Fruit fly (Drosophila melanogaster) whole organism, embryonic: ENCODE measurements around the gene CG10943.
A peak's percentile ranks its signal among the peaks of the same experiment; 100 is the strongest.

Source experiments
- Antp ChIP-seq: fragments of 200-800 bp; sonication (Bioruptor generic); optimal IDR thresholded peaks from 3 replicates; lab custom pipeline; 2016; ENCODE audit warnings: missing biosample characterization, missing genetic modification characterization
- BtbVII ChIP-seq: fragments of 200-800 bp; sonication (Bioruptor generic); optimal IDR thresholded peaks from 3 replicates; lab custom pipeline; 2017; ENCODE audit warnings: missing biosample characterization, mild to moderate bottlenecking, missing genetic modification characterization
- CG10209 ChIP-seq: fragments of 200-800 bp; sonication (Bioruptor generic); optimal IDR thresholded peaks from 3 replicates; lab custom pipeline; 2017; ENCODE audit warnings: missing biosample characterization, mild to moderate bottlenecking, missing genetic modification characterization, missing genetic modification reagents
- CG10565 ChIP-seq: fragments of 200-800 bp; sonication (Bioruptor generic); optimal IDR thresholded peaks from 3 replicates; lab custom pipeline; 2016; ENCODE audit warnings: missing biosample characterization, mild to moderate bottlenecking, missing genetic modification characterization
- CG12155 ChIP-seq: fragments of 200-800 bp; sonication (Bioruptor generic); optimal IDR thresholded peaks from 3 replicates; lab custom pipeline; 2016; ENCODE audit warnings: missing biosample characterization, missing genetic modification characterization
- CG12219 ChIP-seq: fragments of 200-800 bp; sonication (Bioruptor generic); optimal IDR thresholded peaks from 3 replicates; lab custom pipeline; 2018; ENCODE audit warnings: missing biosample characterization, mild to moderate bottlenecking, missing genetic modification characterization
- CG1233 ChIP-seq: fragments of 200-800 bp; sonication (Bioruptor generic); optimal IDR thresholded peaks from 4 replicates; lab custom pipeline; 2018; ENCODE audit warnings: missing biosample characterization, mild to moderate bottlenecking, missing genetic modification characterization
- CG12391 ChIP-seq: fragments of 200-800 bp; sonication (Bioruptor generic); optimal IDR thresholded peaks from 3 replicates; lab custom pipeline; 2018; ENCODE audit warnings: missing biosample characterization, mild to moderate bottlenecking, missing genetic modification characterization, moderate library complexity
- CG13424 ChIP-seq: fragments of 200-800 bp; sonication (Bioruptor generic); optimal IDR thresholded peaks from 2 replicates; lab custom pipeline; 2019; ENCODE audit warnings: missing biosample characterization, mild to moderate bottlenecking, missing genetic modification characterization, moderate library complexity
- CG1603 ChIP-seq: fragments of 200-800 bp; sonication (Bioruptor generic); optimal IDR thresholded peaks from 2 replicates; lab custom pipeline; 2019; ENCODE audit warnings: missing biosample characterization, mild to moderate bottlenecking, missing genetic modification characterization, moderate library complexity
- CG17829 ChIP-seq: fragments of 200-800 bp; optimal IDR thresholded peaks from 2 replicates; lab custom pipeline; 2019; ENCODE audit warnings: missing biosample characterization, mild to moderate bottlenecking, missing genetic modification characterization, moderate library complexity
- CG18262 ChIP-seq: fragments of 200-800 bp; optimal IDR thresholded peaks from 3 replicates; lab custom pipeline; 2019; ENCODE audit warnings: missing biosample characterization, mild to moderate bottlenecking, missing genetic modification characterization, moderate library complexity
- CG2712 ChIP-seq: fragments of 200-800 bp; optimal IDR thresholded peaks from 3 replicates; lab custom pipeline; 2019; ENCODE audit warnings: missing biosample characterization, mild to moderate bottlenecking, missing genetic modification characterization, moderate library complexity
- CG31224 ChIP-seq: fragments of 200-800 bp; sonication (Bioruptor generic); IDR thresholded peaks from 2 replicates; pipeline ENCODE4 v1.3.6; 2022; ENCODE audit warnings: missing biosample characterization, missing genetic modification characterization
- CG32532 ChIP-seq: fragments of 200-800 bp; sonication (Bioruptor generic); IDR thresholded peaks from 2 replicates; pipeline ENCODE4 v1.3.6; 2022; ENCODE audit warnings: missing biosample characterization, missing genetic modification characterization
- CG34376 ChIP-seq: fragments of 200-800 bp; sonication (Bioruptor generic); optimal IDR thresholded peaks from 2 replicates; lab custom pipeline; 2018; ENCODE audit warnings: missing biosample characterization, mild to moderate bottlenecking, missing genetic modification characterization
- CG4360 ChIP-seq: fragments of 200-800 bp; sonication (Bioruptor generic); IDR thresholded peaks from 2 replicates; pipeline ENCODE4 v1.3.6; 2022; ENCODE audit warnings: missing biosample characterization, missing genetic modification characterization
- CG4617 ChIP-seq: fragments of 200-800 bp; sonication (Bioruptor generic); optimal IDR thresholded peaks from 3 replicates; lab custom pipeline; 2016; ENCODE audit warnings: missing biosample characterization, missing genetic modification characterization, borderline replicate concordance
- CG4820 ChIP-seq: fragments of 200-800 bp; sonication (Bioruptor generic); optimal IDR thresholded peaks from 3 replicates; lab custom pipeline; 2016; ENCODE audit warnings: missing biosample characterization, missing genetic modification characterization
- CG6654 ChIP-seq: fragments of 200-800 bp; sonication (Bioruptor generic); optimal IDR thresholded peaks from 2 replicates; lab custom pipeline; 2017; ENCODE audit warnings: missing biosample characterization, mild to moderate bottlenecking, missing genetic modification characterization
- CG6854 ChIP-seq: fragments of 200-800 bp; sonication (Bioruptor generic); optimal IDR thresholded peaks from 3 replicates; lab custom pipeline; 2017; ENCODE audit warnings: missing biosample characterization, mild to moderate bottlenecking, missing genetic modification characterization
- CG8388 ChIP-seq: fragments of 200-800 bp; sonication (Bioruptor generic); optimal IDR thresholded peaks from 2 replicates; lab custom pipeline; 2019; ENCODE audit warnings: missing biosample characterization, mild to moderate bottlenecking, missing genetic modification characterization, moderate library complexity
- CG9609 ChIP-seq: fragments of 200-800 bp; sonication (Bioruptor generic); optimal IDR thresholded peaks from 3 replicates; lab custom pipeline; 2016; ENCODE audit warnings: missing biosample characterization, missing genetic modification characterization
- Camta ChIP-seq: fragments of 200-800 bp; sonication (Bioruptor generic); optimal IDR thresholded peaks from 2 replicates; lab custom pipeline; 2016; ENCODE audit warnings: missing biosample characterization, missing genetic modification characterization
- CrebB ChIP-seq: fragments of 200-800 bp; sonication (Bioruptor generic); optimal IDR thresholded peaks from 3 replicates; lab custom pipeline; 2018; ENCODE audit warnings: missing biosample characterization, mild to moderate bottlenecking, missing genetic modification characterization
- Drgx ChIP-seq: fragments of 200-800 bp; sonication (Bioruptor generic); IDR thresholded peaks from 2 replicates; pipeline ENCODE4 v1.3.6; 2022; ENCODE audit warnings: missing biosample characterization, missing genetic modification characterization
- Eip74EF ChIP-seq, 2 experiments: fragments of 200-800 bp in 1 of 2; fragments of >200 bp in 1 of 2; sonication (Bioruptor generic) in 1 of 2; optimal IDR thresholded peaks; 2 replicates each; lab custom pipeline; 2017 to 2019; ENCODE audit warnings: missing biosample characterization in 2 of 2, missing genetic modification characterization in 2 of 2, mild to moderate bottlenecking in 1 of 2, moderate library complexity in 1 of 2
- HHEX ChIP-seq: fragments of 200-800 bp; sonication (Bioruptor generic); optimal IDR thresholded peaks from 3 replicates; lab custom pipeline; 2017; ENCODE audit warnings: missing biosample characterization, mild to moderate bottlenecking, missing genetic modification characterization, missing genetic modification reagents
- HmgD ChIP-seq: fragments of 200-800 bp; sonication (Bioruptor generic); optimal IDR thresholded peaks from 3 replicates; lab custom pipeline; 2016; ENCODE audit warnings: missing biosample characterization, missing genetic modification characterization
- Hsf ChIP-seq: fragments of 200-800 bp; sonication (Bioruptor generic); optimal IDR thresholded peaks from 3 replicates; lab custom pipeline; 2016; ENCODE audit warnings: missing biosample characterization, missing genetic modification characterization
- Kr ChIP-seq: fragments of 200-800 bp; sonication (Bioruptor generic); optimal IDR thresholded peaks from 2 replicates; lab custom pipeline; 2017; ENCODE audit warnings: missing biosample characterization, mild to moderate bottlenecking, missing genetic modification characterization
- PHDP ChIP-seq: fragments of 200-800 bp; sonication (Bioruptor generic); optimal IDR thresholded peaks from 3 replicates; lab custom pipeline; 2018; ENCODE audit warnings: missing biosample characterization, mild to moderate bottlenecking, missing genetic modification characterization, moderate library complexity
- Sox102F ChIP-seq: fragments of 200-800 bp; sonication (Bioruptor generic); optimal IDR thresholded peaks from 2 replicates; lab custom pipeline; 2018; ENCODE audit warnings: missing biosample characterization, mild to moderate bottlenecking, missing genetic modification characterization, moderate library complexity
- Stat92E ChIP-seq, 3 experiments: fragments of >200 bp in 2 of 3; fragments of 200-800 bp in 1 of 3; sonication (Bioruptor generic) in 1 of 3; optimal IDR thresholded peaks; 2 replicates each; lab custom pipeline; 2017 to 2019; ENCODE audit warnings: missing biosample characterization in 3 of 3, missing genetic modification characterization in 3 of 3, mild to moderate bottlenecking in 1 of 3, moderate library complexity in 1 of 3
- az2 ChIP-seq: fragments of 200-800 bp; sonication (Bioruptor generic); optimal IDR thresholded peaks from 3 replicates; lab custom pipeline; 2016; ENCODE audit warnings: missing biosample characterization, missing genetic modification characterization
- crp ChIP-seq, 2 experiments: fragments of 200-800 bp; sonication (Bioruptor generic); optimal IDR thresholded peaks; 2 replicates in 1 of 2; 3 replicates in 1 of 2; lab custom pipeline; 2017; ENCODE audit warnings: missing biosample characterization in 2 of 2, missing genetic modification characterization in 2 of 2, mild to moderate bottlenecking in 1 of 2, moderate library complexity in 1 of 2
- esg ChIP-seq: fragments of 200-800 bp; sonication (Bioruptor generic); conservative IDR thresholded peaks from 2 replicates; pipeline ENCODE4 v1.3.6; 2022; ENCODE audit warnings: missing biosample characterization, missing genetic modification characterization
- fu2 ChIP-seq: fragments of 200-800 bp; sonication (Bioruptor generic); optimal IDR thresholded peaks from 2 replicates; lab custom pipeline; 2016; ENCODE audit warnings: missing biosample characterization, missing genetic modification characterization
- gce ChIP-seq: fragments of 200-800 bp; sonication (Bioruptor generic); IDR thresholded peaks from 3 replicates; pipeline ENCODE4 v1.3.6; 2022; ENCODE audit warnings: missing biosample characterization, missing genetic modification characterization
- gcm ChIP-seq: fragments of 200-800 bp; sonication (Bioruptor generic); optimal IDR thresholded peaks from 2 replicates; lab custom pipeline; 2019; ENCODE audit warnings: missing biosample characterization, mild to moderate bottlenecking, missing genetic modification characterization, moderate library complexity
- ham ChIP-seq: fragments of 200-800 bp; sonication (Bioruptor generic); IDR thresholded peaks from 2 replicates; pipeline ENCODE4 v1.3.6; 2022; ENCODE audit warnings: missing biosample characterization, missing genetic modification characterization
- jing ChIP-seq: fragments of 200-800 bp; sonication (Bioruptor generic); optimal IDR thresholded peaks from 2 replicates; lab custom pipeline; 2018; ENCODE audit warnings: missing biosample characterization, mild to moderate bottlenecking, missing genetic modification characterization
- nerfin-1 ChIP-seq: fragments of 200-800 bp; sonication (Bioruptor generic); optimal IDR thresholded peaks from 3 replicates; lab custom pipeline; 2019; ENCODE audit warnings: missing biosample characterization, mild to moderate bottlenecking, missing genetic modification characterization, moderate library complexity
- pnt ChIP-seq: fragments of 200-800 bp; sonication (Bioruptor generic); optimal IDR thresholded peaks from 3 replicates; lab custom pipeline; 2016; ENCODE audit warnings: missing biosample characterization, missing genetic modification characterization
- run ChIP-seq: fragments of 200-800 bp; sonication (Bioruptor generic); optimal IDR thresholded peaks from 3 replicates; lab custom pipeline; 2018; ENCODE audit warnings: missing biosample characterization, mild to moderate bottlenecking, missing genetic modification characterization
- schlank ChIP-seq: fragments of 200-800 bp; sonication (Bioruptor generic); optimal IDR thresholded peaks from 2 replicates; lab custom pipeline; 2018; ENCODE audit warnings: missing biosample characterization, mild to moderate bottlenecking, missing genetic modification characterization
- sug ChIP-seq: fragments of 200-800 bp; optimal IDR thresholded peaks from 2 replicates; lab custom pipeline; 2019; ENCODE audit warnings: missing biosample characterization, mild to moderate bottlenecking, missing genetic modification characterization, moderate library complexity
- wor ChIP-seq: fragments of 200-800 bp; sonication (Bioruptor generic); IDR thresholded peaks from 2 replicates; pipeline ENCODE4 v1.3.6; 2022; ENCODE audit warnings: missing biosample characterization, missing genetic modification characterization

The CG10943 gene

dm6 chr3L:12831290-12831952, 31.3 kb downstream of the CG10943 start (continued):
- peak; percentile 70 for TF ChIP-seq Drgx (GFP tag; lab: Robert Waterston, UW)
- TF ChIP-seq CG12219 (GFP tag; lab: Kevin White, UChicago) = peak; percentile 38
- peak; percentile 79 for TF ChIP-seq Sox102F (GFP tag; lab: Kevin White, UChicago)
- peak; percentile 45 for TF ChIP-seq CG12155 (GFP tag; lab: Kevin White, UChicago)
- TF ChIP-seq schlank (tag; lab: Kevin White, UChicago) = no peak
- no peak for TF ChIP-seq CrebB (tag; lab: Kevin White, UChicago)
- TF ChIP-seq CG8388 = peak; percentile 32
- TF ChIP-seq Kr (GFP tag; lab: Kevin White, UChicago) = no peak
- TF ChIP-seq nerfin-1 (tag; lab: Kevin White, UChicago) = no peak
- peak; percentile 45 for TF ChIP-seq CG13424 (tag; lab: Kevin White, UChicago)
- TF ChIP-seq CG4820 (GFP tag; lab: Kevin White, UChicago) = peak; percentile 22
- TF ChIP-seq Camta (GFP tag; lab: Kevin White, UChicago) = peak; percentile 12
- no peak for TF ChIP-seq crp (GFP tag; optimal IDR thresholded peaks at IDR 0.05; lab: Kevin White, UChicago)
- peak; percentile 25 for TF ChIP-seq CG1603 (tag; lab: Kevin White, UChicago)
- TF ChIP-seq PHDP (tag; lab: Kevin White, UChicago) = peak; percentile 71
- TF ChIP-seq CG17829 = peak; percentile 43
- peak; percentile 2 for TF ChIP-seq run
- TF ChIP-seq Stat92E (GFP tag; optimal IDR thresholded peaks at IDR 0.05; lab: Kevin White, UChicago) = no peak
- 0 out of 2 replicates have a peak, but pooled peaks have one; percentile 27 for TF ChIP-seq wor (GFP tag; lab: Robert Waterston, UW)
- peak; percentile 67 for TF ChIP-seq CG2712 (tag; lab: Kevin White, UChicago)
- TF ChIP-seq fu2 (GFP tag; lab: Kevin White, UChicago) = peak; percentile 56
- peak; percentile 45 for TF ChIP-seq CG1233
- TF ChIP-seq CG4360 (GFP tag; lab: Robert Waterston, UW) = no peak
- no peak for TF ChIP-seq CG4617 (GFP tag; lab: Kevin White, UChicago)
- no peak for TF ChIP-seq gce (GFP tag; lab: Robert Waterston, UW)
- peak; percentile 61 for TF ChIP-seq CG12391 (tag; lab: Kevin White, UChicago)
- no peak for TF ChIP-seq CG34376 (GFP tag; lab: Kevin White, UChicago)
- TF ChIP-seq CG10209 = peak; percentile 49
- TF ChIP-seq CG6654 (GFP tag; lab: Kevin White, UChicago) = peak; percentile 34
- TF ChIP-seq CG31224 = peak; percentile 22; the same call in 1 of the 2 replicates
- peak; percentile 20 for TF ChIP-seq gcm (GFP tag; lab: Kevin White, UChicago)
- peak; percentile 43 for TF ChIP-seq CG18262 (tag; lab: Kevin White, UChicago)
- peak; percentile 12 for TF ChIP-seq pnt (GFP tag; lab: Kevin White, UChicago)
- 0 out of 2 replicates have a peak, but pooled peaks have one; percentile 26 for TF ChIP-seq ham (GFP tag; lab: Robert Waterston, UW)
- peak; percentile 27; the same call in 1 of the 2 replicates for TF ChIP-seq esg
- no peak for TF ChIP-seq HmgD
- peak; percentile 8 for TF ChIP-seq jing
- peak; percentile 46 for TF ChIP-seq Hsf
- peak; percentile 29 for TF ChIP-seq az2 (GFP tag; lab: Kevin White, UChicago)
- TF ChIP-seq CG10565 (GFP tag; lab: Kevin White, UChicago) = no peak
- peak; percentile 49 for TF ChIP-seq CG9609 (GFP tag; lab: Kevin White, UChicago)
- TF ChIP-seq CG32532 (GFP tag; lab: Robert Waterston, UW) = peak; percentile 61; the same call in 1 of the 2 replicates
- peak in 1 of 2 experiments; percentile 39 for TF ChIP-seq Eip74EF (GFP tag; optimal IDR thresholded peaks at IDR 0.05; lab: Kevin White, UChicago)
- peak; percentile 19 for TF ChIP-seq CG6854 (GFP tag; lab: Kevin White, UChicago)
- TF ChIP-seq sug (tag; lab: Kevin White, UChicago) = no peak
- peak; percentile 14 for TF ChIP-seq HHEX (GFP tag; lab: Kevin White, UChicago)
- peak; percentile 37 for TF ChIP-seq Antp (GFP tag; lab: Kevin White, UChicago)
- TF ChIP-seq BtbVII (GFP tag; lab: Kevin White, UChicago) = peak; percentile 40
